Worm (Caenorhabditis elegans) whole organism, young adult: ENCODE data around the gene aps-1.

Source experiments
- F52B5.7 ChIP-seq: sonication (generic microtip); optimal IDR thresholded peaks from 2 replicates; lab custom pipeline; 2016; ENCODE audit warnings: mild to moderate bottlenecking, missing genetic modification characterization, missing compliant biosample characterization
- ama-1 ChIP-seq, 3 experiments: fragments of 150-350 bp in 1 of 3; sonication (generic microtip) in 2 of 3; optimal IDR thresholded peaks; 2 replicates each; lab custom pipeline; 2014 to 2018; ENCODE audit warnings: missing biosample characterization in 2 of 3, missing genetic modification characterization in 2 of 3, missing genetic modification reagents in 2 of 3
- attf-6 ChIP-seq: fragments of 200-800 bp; sonication (Bioruptor generic); IDR thresholded peaks from 2 replicates; pipeline ENCODE4 v1.3.6; 2022; ENCODE audit warnings: missing genetic modification reagents, missing genetic modification characterization, missing compliant biosample characterization
- ceh-27 ChIP-seq: fragments of 200-800 bp; sonication (Bioruptor generic); optimal IDR thresholded peaks from 2 replicates; lab custom pipeline; 2018; ENCODE audit warnings: mild to moderate bottlenecking, missing genetic modification characterization, moderate library complexity, missing compliant biosample characterization
- ceh-40 ChIP-seq: fragments of 200-800 bp; sonication (Bioruptor generic); IDR thresholded peaks from 2 replicates; pipeline ENCODE4 v1.3.6; 2022; ENCODE audit warnings: missing genetic modification characterization, missing compliant biosample characterization
- lir-1 ChIP-seq: fragments of 200-800 bp; sonication (Bioruptor generic); conservative IDR thresholded peaks from 2 replicates; pipeline ENCODE4 v1.3.6; 2022; ENCODE audit warnings: missing genetic modification reagents, missing genetic modification characterization, missing compliant biosample characterization
- snpc-1.1 ChIP-seq: sonication (generic microtip); optimal IDR thresholded peaks from 2 replicates; lab custom pipeline; 2017; ENCODE audit warnings: missing genetic modification characterization, mild to moderate bottlenecking, missing compliant biosample characterization, antibody characterized with exemption, moderate library complexity, missing genotype, missing genetic modification reagents; ENCODE audit not compliant: insufficient read depth
- snpc-3.4 ChIP-seq: sonication (generic microtip); optimal IDR thresholded peaks from 2 replicates; lab custom pipeline; 2017; ENCODE audit warnings: missing genetic modification characterization, mild to moderate bottlenecking, missing compliant biosample characterization, antibody characterized with exemption, moderate library complexity, missing genotype, missing genetic modification reagents
- snpc-4 ChIP-seq, 5 experiments: fragments of 150-350 bp in 1 of 5; sonication (generic microtip) in 4 of 5; optimal IDR thresholded peaks; 2 replicates each; lab custom pipeline; 2014 to 2018; ENCODE audit warnings: missing genetic modification characterization in 5 of 5, missing biosample characterization in 3 of 5, antibody characterized with exemption in 2 of 5, mild to moderate bottlenecking in 2 of 5, missing compliant biosample characterization in 2 of 5, missing genotype in 2 of 5, moderate library complexity in 2 of 5, missing genetic modification reagents in 1 of 5
- somi-1 ChIP-seq: fragments of 200-800 bp; sonication (Bioruptor generic); optimal IDR thresholded peaks from 2 replicates; lab custom pipeline; 2018; ENCODE audit warnings: mild to moderate bottlenecking, missing genetic modification characterization, missing compliant biosample characterization
- unc-130 ChIP-seq: sonication (generic microtip); optimal IDR thresholded peaks from 2 replicates; lab custom pipeline; 2016; ENCODE audit warnings: missing genetic modification reagents, missing genetic modification characterization, missing compliant biosample characterization
- unc-62 ChIP-seq: fragments of 150-350 bp; optimal IDR thresholded peaks from 2 replicates; lab custom pipeline; 2014; ENCODE audit warnings: missing biosample characterization, missing genetic modification reagents, missing genetic modification characterization
- zim-3 ChIP-seq: sonication (generic microtip); optimal IDR thresholded peaks from 2 replicates; lab custom pipeline; 2017; ENCODE audit warnings: mild to moderate bottlenecking, missing genetic modification characterization, moderate library complexity, missing compliant biosample characterization

DNA sequence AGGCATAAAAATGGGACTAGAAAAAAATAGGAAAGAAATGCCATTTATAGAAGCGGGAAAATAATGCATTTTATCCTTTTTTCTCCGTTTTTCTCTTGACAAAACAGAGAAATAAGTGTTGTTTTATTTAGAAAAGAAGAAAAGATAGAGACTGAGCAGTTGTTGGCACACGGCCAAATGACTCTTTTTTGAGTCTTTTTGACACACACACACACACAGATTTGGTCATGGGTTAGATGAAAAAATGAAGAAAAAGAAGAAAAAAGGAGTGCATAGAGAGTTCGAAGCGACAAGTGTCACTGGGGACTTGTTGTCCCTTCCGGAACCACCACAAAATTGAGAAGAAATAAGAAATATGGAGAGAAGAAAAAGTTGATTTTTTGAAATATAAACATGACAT lies 15.7 kb downstream of the aps-1 start:
- TF ChIP-seq attf-6 (GFP tag; lab: Robert Waterston, UW) (no peak), zim-3 (tag; lab: Kevin White, UChicago) (no peak), somi-1 (GFP tag; lab: Kevin White, UChicago) (no peak), ceh-40 (GFP tag; lab: Robert Waterston, UW) (no peak), ama-1 (optimal IDR thresholded peaks at IDR 0.05; lab: Kevin White, UChicago) (no peak), ama-1 (GFP tag; optimal IDR thresholded peaks at IDR 0.05; lab: Kevin White, UChicago) (no peak), F52B5.7 (tag; lab: Kevin White, UChicago) (no peak), lir-1 (no peak), ceh-27 (GFP tag; lab: Kevin White, UChicago) (no peak), unc-130 (GFP tag; lab: Kevin White, UChicago) (no peak), unc-62 (GFP tag; lab: Kevin White, UChicago) (no peak), snpc-3.4 (tag; lab: Kevin White, UChicago) (no peak), snpc-4 (GFP tag; optimal IDR thresholded peaks at IDR 0.05; lab: Kevin White, UChicago) (no peak), snpc-4 (tag; optimal IDR thresholded peaks at IDR 0.05; lab: Kevin White, UChicago) (no peak), snpc-1.1 (tag; lab: Kevin White, UChicago) (no peak)
